Worm (Caenorhabditis elegans) whole organism, L4/young adult: ENCODE data around the gene F41E6.5.

Experiments used
- W03F9.2 ChIP-seq: fragments of 150-350 bp; optimal IDR thresholded peaks from 2 replicates; lab custom pipeline; 2014; ENCODE audit warnings: missing biosample characterization, missing genetic modification characterization
- dao-5 ChIP-seq: sonication (generic microtip); optimal IDR thresholded peaks from 2 replicates; lab custom pipeline; 2016; ENCODE audit warnings: missing genotype, missing genetic modification characterization, moderate library complexity, missing compliant biosample characterization
- him-1 ChIP-seq: sonication (generic microtip); optimal IDR thresholded peaks from 2 replicates; lab custom pipeline; 2016; ENCODE audit warnings: missing genotype, missing genetic modification reagents, missing genetic modification characterization, missing compliant biosample characterization

- no peak for TF ChIP-seq W03F9.2 (tag; lab: Kevin White, UChicago)
- TF ChIP-seq him-1 (tag; lab: Kevin White, UChicago) = no peak
- no peak for TF ChIP-seq dao-5 (tag; lab: Kevin White, UChicago)
Observed at ce11 chrV:8607353-8607850, 4.1 kb downstream of the F41E6.5 start, which contains the start of gene smk-1.
